Worm (Caenorhabditis elegans) whole organism, late embryonic: Measurements from ENCODE around the gene ZC302.3.

Source experiments
- ama-1 ChIP-seq: fragments of 150-350 bp; optimal IDR thresholded peaks from 2 replicates; lab custom pipeline; 2014
- ceh-9 ChIP-seq: sonication (generic microtip); optimal IDR thresholded peaks from 2 replicates; lab custom pipeline; 2016; ENCODE audit warnings: mild to moderate bottlenecking, missing genetic modification characterization, inconsistent platforms, missing compliant biosample characterization
- fkh-10 ChIP-seq: fragments of 150-350 bp; optimal IDR thresholded peaks from 2 replicates; lab custom pipeline; 2014; ENCODE audit warnings: missing biosample characterization, missing genetic modification reagents, missing genetic modification characterization
- npax-4 ChIP-seq: sonication (generic microtip); optimal IDR thresholded peaks from 2 replicates; lab custom pipeline; 2016; ENCODE audit warnings: missing genetic modification characterization, missing compliant biosample characterization
- unc-42 ChIP-seq: sonication (generic microtip); optimal IDR thresholded peaks from 2 replicates; lab custom pipeline; 2016; ENCODE audit warnings: missing genotype, missing genetic modification characterization, missing compliant biosample characterization
- zip-5 ChIP-seq: sonication (generic microtip); optimal IDR thresholded peaks from 2 replicates; lab custom pipeline; 2016; ENCODE audit warnings: missing genetic modification characterization, missing compliant biosample characterization

DNA sequence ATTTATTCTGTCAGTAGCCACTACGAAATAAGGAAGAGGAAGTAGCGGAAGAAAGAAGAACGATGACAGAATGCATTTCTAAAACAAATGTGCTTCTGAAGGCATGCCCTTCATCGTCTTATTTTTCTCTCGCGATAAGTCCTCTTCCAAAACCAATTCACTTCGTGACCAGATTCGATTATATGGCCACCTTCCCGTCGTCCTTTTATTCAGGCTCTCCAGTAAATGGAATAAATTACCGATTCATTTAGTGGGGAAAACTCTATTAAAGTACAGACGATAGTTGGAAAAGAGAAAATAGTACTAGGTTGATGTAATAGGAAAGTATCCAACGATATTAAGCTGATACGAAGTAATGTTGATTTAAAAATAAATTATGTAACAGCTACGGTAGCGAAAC, 20.0 kb downstream of the ZC302.3 start:
- no peak for TF ChIP-seq zip-5 (tag; lab: Kevin White, UChicago)
- TF ChIP-seq unc-42: peak; percentile 99
- no peak for TF ChIP-seq ama-1 (lab: Kevin White, UChicago)
- TF ChIP-seq npax-4: no peak
- TF ChIP-seq ceh-9 (tag; lab: Kevin White, UChicago): no peak
- no peak for TF ChIP-seq fkh-10
